Worm (Caenorhabditis elegans) whole organism, dauer: ENCODE results near the gene C16C8.19.
"Not testable (repeated sequence)": the region's sequence is repeated elsewhere in the genome, so short reads cannot be mapped to it uniquely, and the experiment has no call there.

ENCODE experiments used
- unc-62 ChIP-seq: sonication (generic microtip); optimal IDR thresholded peaks from 2 replicates; lab custom pipeline; 2017; ENCODE audit warnings: missing biosample characterization, missing genetic modification reagents, missing genetic modification characterization

C16C8.19 gene

DNA sequence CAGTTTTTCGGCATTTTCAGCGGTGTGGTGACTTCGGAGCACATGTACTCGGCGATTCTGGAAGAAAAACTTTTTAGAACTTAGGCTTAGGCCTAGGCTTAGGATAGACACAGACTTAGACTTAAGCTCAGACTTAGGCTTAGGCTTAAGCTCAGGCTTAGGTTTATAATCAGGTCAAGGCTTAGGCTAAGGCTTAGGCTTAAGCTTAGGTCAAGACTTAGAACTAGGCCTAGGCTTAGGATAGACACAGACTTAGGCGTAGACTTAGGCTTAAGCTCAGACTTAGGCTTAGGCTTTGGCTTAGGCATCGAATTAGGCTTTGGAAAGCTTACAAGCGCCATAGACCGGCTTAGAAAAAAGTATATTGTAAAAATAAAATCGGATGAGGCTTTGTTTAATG lies 18.2 kb downstream of the C16C8.19 start:
- TF ChIP-seq unc-62 (GFP tag; lab: Kevin White, UChicago), result no peak

DNA sequence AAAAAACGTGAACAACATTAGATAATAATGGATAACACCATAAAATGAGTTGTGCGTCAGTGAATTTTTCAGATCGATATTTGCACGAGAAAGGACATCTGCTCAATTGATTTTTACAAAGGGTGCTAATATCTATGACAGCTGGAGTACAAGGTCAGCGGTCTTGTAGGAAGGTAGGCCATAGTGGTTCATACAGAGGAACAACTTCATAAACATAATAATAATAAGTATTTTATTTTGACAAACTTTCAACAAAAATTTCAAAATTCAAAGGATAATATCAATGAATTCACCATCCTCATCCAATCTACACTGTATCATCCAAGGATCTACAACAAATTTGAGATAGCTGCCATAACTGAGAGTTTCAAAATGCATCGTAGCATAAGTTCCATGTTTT lies 18.9 kb downstream of the C16C8.19 start, which contains the start of gene fbxb-104:
Gene fbxb-104 (minus strand): TSS at position 101 of the 400 bp plus-strand sequence.
- TF ChIP-seq unc-62 (GFP tag; lab: Kevin White, UChicago), result no peak

DNA sequence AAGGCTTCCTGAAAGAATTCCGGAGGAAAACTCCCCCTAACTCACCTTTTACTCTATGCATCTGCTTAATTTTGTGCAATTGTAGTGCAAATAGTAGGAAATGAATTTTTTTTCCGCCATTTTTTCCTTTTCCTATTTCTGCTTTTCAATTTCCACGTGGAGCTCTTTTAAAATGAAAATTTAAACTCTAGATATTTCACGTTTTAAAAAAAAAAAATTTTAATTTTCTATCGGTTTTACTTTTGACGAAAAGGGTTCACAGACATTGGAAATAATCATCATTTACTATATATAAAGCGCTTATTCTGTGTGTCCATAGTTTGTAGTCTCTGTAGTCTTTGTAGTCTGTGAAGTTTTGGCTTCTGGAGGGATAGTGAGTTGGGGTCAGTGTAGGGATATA lies 23.3 kb downstream of the C16C8.19 start, which contains the start of gene Y49F6B.8:
Gene Y49F6B.8 (minus strand): TSS at position 101 of the 400 bp plus-strand sequence.
- no peak for TF ChIP-seq unc-62 (GFP tag; lab: Kevin White, UChicago)

DNA sequence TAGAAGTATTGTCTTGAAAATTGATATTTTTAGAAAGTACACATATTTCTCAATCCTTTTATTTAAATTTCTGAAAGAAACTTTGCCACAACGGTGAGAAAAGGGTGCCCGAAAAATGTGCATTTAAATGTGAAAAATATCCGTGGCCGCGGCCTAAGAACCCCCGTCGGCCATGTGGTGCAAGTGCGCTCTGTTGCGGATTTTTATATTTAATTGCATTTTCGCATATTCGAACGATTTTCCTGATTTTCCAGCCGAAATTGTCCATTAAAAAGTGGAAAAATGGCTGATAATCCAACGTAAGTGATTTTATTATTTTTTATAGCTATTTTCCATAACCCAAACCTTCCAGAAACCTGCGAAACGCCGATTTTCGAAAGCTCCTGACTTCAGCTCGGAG lies 23.9 kb downstream of the C16C8.19 start, which contains the start of gene smu-2:
Gene smu-2 (plus strand): TSS at position 178 of the 400 bp plus-strand sequence.
- no peak for TF ChIP-seq unc-62 (GFP tag; lab: Kevin White, UChicago)

DNA sequence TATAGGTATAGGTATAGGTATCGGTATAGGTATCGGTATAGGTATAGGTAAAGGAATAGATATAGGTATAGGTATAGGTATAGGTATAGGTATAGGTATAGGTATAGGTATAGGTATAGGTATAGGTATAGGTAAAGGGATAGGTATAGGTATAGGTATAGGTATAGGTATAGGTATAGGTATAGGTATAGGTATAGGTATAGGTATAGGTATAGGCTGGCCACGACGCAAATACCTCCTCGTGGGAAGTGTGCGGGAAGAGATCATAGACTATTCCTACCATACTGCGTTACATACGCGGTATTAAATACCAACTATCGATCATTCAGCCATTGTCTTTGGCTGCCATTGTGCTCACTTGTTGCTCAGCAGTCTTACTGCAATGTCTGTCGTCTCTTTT lies 32.5 kb downstream of the C16C8.19 start, which contains the start of gene fbxb-112:
Gene fbxb-112 (plus strand): TSS at position 301 of the 400 bp plus-strand sequence.
- TF ChIP-seq unc-62 (GFP tag; lab: Kevin White, UChicago), result not testable (repeated sequence)

DNA sequence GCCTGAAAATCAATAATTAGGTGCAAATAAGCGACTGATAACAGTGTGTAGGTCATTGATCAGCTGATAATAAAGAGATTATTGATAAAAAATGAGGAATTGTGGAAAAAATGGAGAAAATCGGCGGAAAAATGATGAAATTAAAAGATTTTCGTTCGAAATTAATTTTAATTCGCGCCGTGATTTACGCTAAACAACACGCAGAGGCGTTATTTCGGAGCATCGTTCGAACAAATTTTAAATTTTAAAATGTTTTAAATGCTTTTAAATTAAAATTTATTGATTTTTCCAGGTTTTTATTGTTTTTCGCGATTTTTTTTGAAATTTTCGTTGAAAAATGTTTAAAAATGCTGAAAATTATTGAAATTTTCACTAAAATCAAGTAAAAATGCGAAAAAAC lies 41.1 kb downstream of the C16C8.19 start, which contains the start of gene Y49F6B.9:
Gene Y49F6B.9 (minus strand): TSS at position 2 of the 400 bp plus-strand sequence.
- TF ChIP-seq unc-62 (GFP tag; lab: Kevin White, UChicago), result no peak

DNA sequence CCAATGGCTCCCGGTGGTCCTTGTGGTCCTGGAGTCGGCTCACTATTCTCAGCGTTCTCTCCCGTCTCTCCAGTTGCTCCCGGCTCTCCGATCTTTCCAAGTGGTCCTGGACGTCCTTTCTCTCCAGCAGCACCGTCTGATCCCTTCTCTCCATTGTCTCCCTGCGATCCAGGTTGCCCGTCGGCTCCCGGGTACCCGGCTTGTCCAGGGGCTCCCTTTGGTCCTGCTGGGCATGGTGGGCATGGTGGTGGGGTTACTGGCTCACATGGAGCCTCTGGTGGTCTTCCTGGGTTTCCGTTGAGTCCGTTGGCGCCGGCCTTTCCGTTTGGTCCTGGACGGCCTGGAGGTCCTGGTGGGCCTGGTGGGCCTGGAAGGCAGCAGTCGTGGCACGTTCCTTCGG lies 42.1 kb downstream of the C16C8.19 start:
- TF ChIP-seq unc-62 (GFP tag; lab: Kevin White, UChicago), result no peak

DNA sequence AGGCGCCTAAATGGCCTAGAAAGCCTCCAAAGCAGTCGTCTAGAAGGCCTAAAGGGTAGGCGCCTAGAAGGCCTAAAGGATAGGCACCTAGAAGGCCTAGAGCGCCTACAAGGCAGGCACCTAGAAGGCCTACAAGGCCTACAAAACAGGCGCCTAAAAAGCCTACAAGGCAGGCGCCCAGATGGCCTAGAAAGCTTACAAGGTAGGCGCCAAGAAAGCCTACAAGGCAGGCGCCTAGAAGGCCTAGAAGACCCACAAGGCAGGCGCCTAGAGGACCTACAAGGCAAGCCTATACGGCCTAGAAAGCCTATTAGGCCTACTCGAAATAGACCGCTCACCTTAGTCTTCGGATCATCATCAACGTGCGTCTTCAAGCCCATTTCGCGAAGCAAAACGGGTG lies 43.7 kb downstream of the C16C8.19 start:
- no peak for TF ChIP-seq unc-62 (GFP tag; lab: Kevin White, UChicago)

DNA sequence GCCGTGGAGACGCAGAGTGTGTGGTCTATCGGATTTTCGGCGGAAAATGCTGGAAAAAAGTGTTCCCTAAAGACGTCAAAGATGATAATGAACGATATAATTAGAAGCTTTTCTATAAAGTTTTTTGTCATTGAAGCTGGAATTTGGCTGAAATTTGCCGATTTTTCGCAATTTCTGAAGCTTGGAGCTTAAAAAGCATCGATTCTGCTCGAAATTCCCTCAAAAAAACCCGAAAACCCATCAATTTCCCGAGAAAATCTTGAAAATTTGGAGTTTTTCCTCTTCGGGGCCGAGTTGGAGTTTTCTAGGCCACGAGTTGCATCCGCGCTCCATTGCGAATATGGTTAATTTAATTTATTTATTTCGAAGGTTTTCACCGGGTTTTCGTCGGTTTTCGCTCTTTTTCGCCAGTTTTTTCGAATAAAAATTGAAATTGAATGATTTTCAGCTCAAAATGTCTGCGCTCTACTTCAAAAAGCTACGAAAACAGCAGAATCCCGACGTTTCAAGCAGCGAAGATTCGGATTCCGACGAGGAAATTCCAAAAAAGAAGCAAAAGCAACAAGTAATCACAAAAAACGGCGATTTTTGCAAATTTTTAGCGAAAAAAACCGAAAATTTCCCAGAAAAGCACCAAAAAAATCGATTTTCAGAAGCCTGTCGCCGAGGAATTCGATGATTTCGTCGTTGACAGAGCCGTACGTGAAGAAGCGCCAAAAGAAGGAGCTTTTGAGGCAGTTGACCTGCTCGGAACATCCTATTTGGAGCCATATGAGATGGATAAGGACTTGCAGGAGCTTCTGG lies 44.4 kb downstream of the C16C8.19 start, which contains the start of the genes col-71 and Y49F6B.2:
Gene col-71 (minus strand): TSS at position 51 of the 804 bp plus-strand sequence.
Gene Y49F6B.2 (plus strand): TSS at position 449 of the 804 bp plus-strand sequence.
- TF ChIP-seq unc-62 (GFP tag; lab: Kevin White, UChicago), result no peak

DNA sequence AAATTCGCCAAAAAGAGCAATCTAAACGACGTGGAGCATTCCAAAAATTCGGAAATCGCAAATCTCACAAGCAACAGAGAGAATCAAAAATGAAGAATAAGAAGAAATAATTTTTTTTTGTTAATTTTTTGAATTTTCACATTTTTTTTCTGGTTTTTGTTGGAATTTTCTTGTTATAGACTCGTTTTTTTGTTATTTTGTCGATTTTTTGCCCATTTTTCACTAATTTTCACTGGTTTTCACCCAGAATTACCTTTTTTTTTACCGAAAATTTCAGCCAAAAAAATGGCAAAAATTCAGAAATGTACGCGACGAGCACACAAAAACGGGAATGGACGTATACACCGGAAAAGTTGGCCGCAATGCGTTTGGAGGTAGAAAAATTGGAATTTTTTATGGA lies 46.4 kb downstream of the C16C8.19 start, which contains the start of gene cyh-1:
Gene cyh-1 (plus strand): TSS at position 301 of the 400 bp plus-strand sequence.
- TF ChIP-seq unc-62 (GFP tag; lab: Kevin White, UChicago), result no peak
